Fruit fly (Drosophila melanogaster) whole organism, wandering third instar larva: ENCODE measurements around the gene CG13813.
A peak's percentile ranks its signal among the peaks of the same experiment; 100 is the strongest.

Experiments
- Abd-B ChIP-seq: fragments of >200 bp; optimal IDR thresholded peaks from 2 replicates; lab custom pipeline; 2017; ENCODE audit warnings: missing biosample characterization, missing genetic modification characterization
- Dfd ChIP-seq: fragments of >200 bp; optimal IDR thresholded peaks from 2 replicates; lab custom pipeline; 2017; ENCODE audit warnings: missing biosample characterization, missing genetic modification characterization
- Dif ChIP-seq: fragments of 200-275, 200-300 bp; sonication (Bioruptor generic); optimal IDR thresholded peaks from 2 replicates; lab custom pipeline; 2018; ENCODE audit warnings: missing biosample characterization, missing genetic modification characterization; ENCODE audit not compliant: partially characterized antibody
- Hr83 ChIP-seq: fragments of 200-300 bp; sonication (Bioruptor generic); optimal IDR thresholded peaks from 2 replicates; lab custom pipeline; 2016; ENCODE audit warnings: missing biosample characterization, mild to moderate bottlenecking, missing genetic modification characterization, moderate library complexity; ENCODE audit not compliant: poor library complexity, severe bottlenecking
- OdsH ChIP-seq: fragments of 200-800 bp; sonication (Bioruptor generic); optimal IDR thresholded peaks from 2 replicates; lab custom pipeline; 2016; ENCODE audit warnings: missing biosample characterization, mild to moderate bottlenecking, missing genetic modification characterization
- Vsx2 ChIP-seq: fragments of 200-300, 225-300 bp; sonication (Bioruptor generic); optimal IDR thresholded peaks from 2 replicates; lab custom pipeline; 2018; ENCODE audit warnings: missing biosample characterization, missing genetic modification characterization; ENCODE audit not compliant: partially characterized antibody
- dsf ChIP-seq: sonication (Bioruptor generic); optimal IDR thresholded peaks from 2 replicates; lab custom pipeline; 2016; ENCODE audit warnings: missing biosample characterization, missing genetic modification characterization, borderline replicate concordance
- ey ChIP-seq: fragments of 200-800 bp; sonication (Bioruptor generic); optimal IDR thresholded peaks from 2 replicates; lab custom pipeline; 2016; ENCODE audit warnings: missing biosample characterization, missing genetic modification characterization
- foxo ChIP-seq, 2 experiments: fragments of 200-800 bp; sonication (Bioruptor generic); optimal IDR thresholded peaks; 2 replicates in 1 of 2; 3 replicates in 1 of 2; lab custom pipeline; 2016 to 2017; ENCODE audit warnings: missing biosample characterization in 2 of 2, missing genetic modification characterization in 2 of 2
- fru ChIP-seq: fragments of 200-800 bp; sonication (Bioruptor generic); optimal IDR thresholded peaks from 3 replicates; lab custom pipeline; 2016; ENCODE audit warnings: missing biosample characterization, mild to moderate bottlenecking, missing genetic modification characterization
- pan ChIP-seq: fragments of >200 bp; optimal IDR thresholded peaks from 2 replicates; lab custom pipeline; 2017
- psq ChIP-seq: fragments of 200-800 bp; sonication (Bioruptor generic); optimal IDR thresholded peaks from 3 replicates; lab custom pipeline; 2017; ENCODE audit warnings: missing biosample characterization, mild to moderate bottlenecking, missing genetic modification characterization, moderate library complexity
- sv ChIP-seq: fragments of 200-800 bp; sonication (Bioruptor generic); optimal IDR thresholded peaks from 3 replicates; lab custom pipeline; 2016; ENCODE audit warnings: missing biosample characterization, missing genetic modification characterization
- tai ChIP-seq: sonication (Bioruptor generic); optimal IDR thresholded peaks from 2 replicates; lab custom pipeline; 2016; ENCODE audit warnings: missing biosample characterization, missing genetic modification characterization

dm6 chr3L:20220918-20221317 lies 10.6 kb upstream of the CG13813 start:
- TF ChIP-seq fru (no peak), sv (GFP tag; lab: Kevin White, UChicago) (no peak), ey (no peak), OdsH (GFP tag; lab: Kevin White, UChicago) (no peak), Vsx2 (GFP tag; lab: Kevin White, UChicago) (peak; percentile 20), Dif (GFP tag; lab: Kevin White, UChicago) (peak; percentile 11), Hr83 (GFP tag; lab: Kevin White, UChicago) (no peak), Dfd (GFP tag; lab: Kevin White, UChicago) (no peak), Abd-B (GFP tag; lab: Kevin White, UChicago) (no peak), dsf (GFP tag; lab: Kevin White, UChicago) (no peak), psq (GFP tag; lab: Kevin White, UChicago) (no peak), pan (lab: Kevin White, UChicago) (no peak), tai (GFP tag; lab: Kevin White, UChicago) (no peak), foxo (GFP tag; optimal IDR thresholded peaks at IDR 0.05; lab: Kevin White, UChicago) (no peak)
